Fruit fly (Drosophila melanogaster) whole organism, embryonic: ENCODE data around the gene ab.

Experiments
- CG6791 ChIP-seq: fragments of 200-800 bp; sonication (Bioruptor generic); IDR thresholded peaks from 3 replicates; pipeline ENCODE4 v1.3.6; 2022; ENCODE audit warnings: missing biosample characterization, missing genetic modification characterization; ENCODE audit not compliant: partially characterized antibody
- HmgD ChIP-seq: fragments of 200-800 bp; sonication (Bioruptor generic); optimal IDR thresholded peaks from 3 replicates; lab custom pipeline; 2016; ENCODE audit warnings: missing biosample characterization, missing genetic modification characterization
- MTF-1 ChIP-seq: fragments of 200-800 bp; sonication (Bioruptor generic); optimal IDR thresholded peaks from 2 replicates; lab custom pipeline; 2018; ENCODE audit warnings: missing biosample characterization, mild to moderate bottlenecking, missing genetic modification characterization, borderline replicate concordance
- zfh1 ChIP-seq: fragments of 200-800 bp; sonication (Bioruptor generic); IDR thresholded peaks from 3 replicates; pipeline ENCODE4 v1.3.6; 2022; ENCODE audit warnings: missing biosample characterization, missing genetic modification characterization

DNA sequence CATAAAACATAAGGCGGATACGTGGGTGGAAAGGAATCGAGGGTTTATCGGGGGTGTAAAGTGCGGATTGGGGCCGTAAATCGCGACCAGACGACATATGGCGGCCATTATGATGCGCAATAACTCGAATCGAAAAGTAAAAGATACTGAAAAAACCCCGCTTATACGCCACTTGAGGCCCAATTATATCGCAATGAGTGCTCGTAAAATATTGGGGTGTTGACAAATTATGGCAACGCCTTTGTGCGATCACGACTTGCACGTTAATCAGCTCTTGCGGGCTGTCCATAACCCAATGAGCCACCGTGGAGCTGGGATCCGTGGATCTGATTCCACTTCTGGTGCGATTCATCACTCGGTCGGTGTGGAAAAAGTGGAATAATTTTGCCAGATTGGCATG is 99.3 kb downstream of the ab start:
- no peak for TF ChIP-seq HmgD (GFP tag; lab: Kevin White, UChicago)
- TF ChIP-seq MTF-1 (GFP tag; lab: Kevin White, UChicago) = no peak
- no peak for TF ChIP-seq CG6791 (GFP tag; lab: Robert Waterston, UW)
- no peak for TF ChIP-seq zfh1 (GFP tag; lab: Robert Waterston, UW)
